Worm (Caenorhabditis elegans) whole organism, L1 larva: ENCODE data around the gene rhgf-1.

ENCODE experiments used
- C16A3.4 ChIP-seq: fragments of 150-350 bp; optimal IDR thresholded peaks from 2 replicates; lab custom pipeline; 2014; ENCODE audit warnings: missing biosample characterization, missing genetic modification characterization
- C34B4.2 ChIP-seq: sonication (generic microtip); optimal IDR thresholded peaks from 2 replicates; lab custom pipeline; 2017; ENCODE audit warnings: mild to moderate bottlenecking, missing genetic modification characterization, missing compliant biosample characterization
- Y116A8C.19 ChIP-seq: sonication (generic microtip); optimal IDR thresholded peaks from 2 replicates; lab custom pipeline; 2016; ENCODE audit warnings: missing compliant biosample characterization, missing genetic modification characterization, borderline replicate concordance
- alr-1 ChIP-seq: fragments of 200-800 bp; sonication (Bioruptor generic); optimal IDR thresholded peaks from 2 replicates; lab custom pipeline; 2018; ENCODE audit warnings: borderline replicate concordance, mild to moderate bottlenecking, missing genetic modification characterization, missing compliant biosample characterization
- blmp-1 ChIP-seq: fragments of 150-350 bp; optimal IDR thresholded peaks from 2 replicates; lab custom pipeline; 2014; ENCODE audit warnings: missing biosample characterization, missing genetic modification characterization
- dpl-1 ChIP-seq, 3 experiments: fragments of 150-350 bp in 2 of 3; sonication (generic microtip) in 1 of 3; optimal IDR thresholded peaks; 2 replicates each; lab custom pipeline; 2014 to 2017; ENCODE audit warnings: missing biosample characterization in 3 of 3, missing genetic modification characterization in 3 of 3, missing genetic modification reagents in 3 of 3
- dsc-1 ChIP-seq: sonication (generic microtip); optimal IDR thresholded peaks from 2 replicates; lab custom pipeline; 2016; ENCODE audit warnings: mild to moderate bottlenecking, missing genetic modification characterization, missing compliant biosample characterization
- efl-1 ChIP-seq, 4 experiments: fragments of 150-350 bp; optimal IDR thresholded peaks in 3 of 4; peaks in 1 of 4; 1 replicate in 1 of 4; 2 replicates in 3 of 4; lab custom pipeline; 2014; ENCODE audit warnings: missing biosample characterization in 2 of 4, missing genetic modification characterization in 2 of 4, missing genetic modification reagents in 2 of 4
- egl-27 ChIP-seq, 2 experiments: fragments of 150-350 bp in 1 of 2; sonication (generic microtip); optimal IDR thresholded peaks; 3 replicates each; lab custom pipeline; 2017 to 2018; ENCODE audit warnings: missing biosample characterization in 2 of 2, missing genetic modification characterization in 2 of 2, missing genetic modification reagents in 2 of 2
- elt-3 ChIP-seq, 6 experiments: fragments of 150-350 bp in 1 of 6; sonication (generic microtip); optimal IDR thresholded peaks; 2 replicates each; lab custom pipeline; 2017 to 2018; ENCODE audit warnings: missing biosample characterization in 6 of 6, missing genetic modification characterization in 6 of 6, inconsistent platforms in 1 of 6
- ets-5 ChIP-seq: fragments of 200-800 bp; sonication (Bioruptor generic); IDR thresholded peaks from 2 replicates; pipeline ENCODE4 v1.3.6; 2022; ENCODE audit warnings: missing genetic modification characterization, missing compliant biosample characterization
- fkh-10 ChIP-seq: sonication (generic microtip); optimal IDR thresholded peaks from 2 replicates; lab custom pipeline; 2017; ENCODE audit warnings: missing biosample characterization, missing genetic modification reagents, missing genetic modification characterization
- fkh-8 ChIP-seq: sonication (generic microtip); optimal IDR thresholded peaks from 2 replicates; lab custom pipeline; 2016; ENCODE audit warnings: mild to moderate bottlenecking, missing genetic modification characterization, missing compliant biosample characterization
- hpl-2 ChIP-seq: fragments of 150-350 bp; optimal IDR thresholded peaks from 2 replicates; lab custom pipeline; 2014; ENCODE audit warnings: missing biosample characterization, missing genetic modification reagents, missing genetic modification characterization
- jun-1 ChIP-seq: fragments of 150-350 bp; optimal IDR thresholded peaks from 2 replicates; lab custom pipeline; 2014; ENCODE audit warnings: missing biosample characterization, missing genetic modification reagents, missing genetic modification characterization
- lin-14 ChIP-seq: fragments of 200-800 bp; sonication (Bioruptor generic); optimal IDR thresholded peaks from 2 replicates; lab custom pipeline; 2018; ENCODE audit warnings: mild to moderate bottlenecking, missing genetic modification characterization, moderate library complexity, missing compliant biosample characterization
- lin-15B ChIP-seq: fragments of 150-350 bp; sonication (generic microtip); optimal IDR thresholded peaks from 3 replicates; lab custom pipeline; 2014; ENCODE audit warnings: missing biosample characterization, missing genetic modification characterization
- lin-35 ChIP-seq, 2 experiments: fragments of 150-350 bp; optimal IDR thresholded peaks; 2 replicates each; lab custom pipeline; 2014; ENCODE audit warnings: missing biosample characterization in 2 of 2, missing genetic modification characterization in 2 of 2, missing genetic modification reagents in 2 of 2
- lsy-2 ChIP-seq, 2 experiments: fragments of 150-350 bp; optimal IDR thresholded peaks; 2 replicates each; lab custom pipeline; 2014; ENCODE audit warnings: missing biosample characterization in 2 of 2, missing genetic modification characterization in 2 of 2
- mdl-1 ChIP-seq, 2 experiments: fragments of 150-350 bp; optimal IDR thresholded peaks; 2 replicates each; lab custom pipeline; 2014 to 2017; ENCODE audit warnings: missing biosample characterization in 2 of 2, missing genetic modification characterization in 2 of 2, inconsistent platforms in 1 of 2
- mep-1 ChIP-seq: fragments of 150-350 bp; optimal IDR thresholded peaks from 2 replicates; lab custom pipeline; 2014; ENCODE audit warnings: missing biosample characterization, missing genetic modification characterization
- nhr-11 ChIP-seq: fragments of 150-350 bp; optimal IDR thresholded peaks from 2 replicates; lab custom pipeline; 2014; ENCODE audit warnings: missing biosample characterization, missing genetic modification characterization
- nhr-12 ChIP-seq: sonication (generic microtip); optimal IDR thresholded peaks from 2 replicates; lab custom pipeline; 2017; ENCODE audit warnings: missing biosample characterization, missing genetic modification characterization
- nhr-19 ChIP-seq: fragments of 200-800 bp; sonication (Bioruptor generic); conservative IDR thresholded peaks from 2 replicates; pipeline ENCODE4 v1.3.6; 2022; ENCODE audit warnings: missing genetic modification characterization, missing compliant biosample characterization
- nhr-71 ChIP-seq: sonication (generic microtip); optimal IDR thresholded peaks from 2 replicates; lab custom pipeline; 2016; ENCODE audit warnings: mild to moderate bottlenecking, missing genetic modification characterization, moderate library complexity, missing compliant biosample characterization
- nhr-76 ChIP-seq: sonication (generic microtip); optimal IDR thresholded peaks from 2 replicates; lab custom pipeline; 2017; ENCODE audit warnings: missing biosample characterization, missing genetic modification characterization
- nhr-84 ChIP-seq: sonication (generic microtip); optimal IDR thresholded peaks from 2 replicates; lab custom pipeline; 2017; ENCODE audit warnings: missing biosample characterization, missing genetic modification characterization
- nhr-85 ChIP-seq: sonication (generic microtip); peaks from one replicate; lab custom pipeline; 2016; ENCODE audit warnings: missing genetic modification characterization, inconsistent platforms, missing compliant biosample characterization
- nhr-90 ChIP-seq: sonication (generic microtip); optimal IDR thresholded peaks from 2 replicates; lab custom pipeline; 2016; ENCODE audit warnings: mild to moderate bottlenecking, missing genetic modification characterization, missing compliant biosample characterization; ENCODE audit not compliant: poor library complexity
- pax-3 ChIP-seq: fragments of 200-800 bp; sonication (Bioruptor generic); optimal IDR thresholded peaks from 2 replicates; lab custom pipeline; 2018; ENCODE audit warnings: mild to moderate bottlenecking, missing genetic modification characterization, moderate library complexity, missing compliant biosample characterization
- skn-1 ChIP-seq: fragments of 150-350 bp; optimal IDR thresholded peaks from 2 replicates; lab custom pipeline; 2014; ENCODE audit warnings: missing biosample characterization, missing genetic modification characterization
- snpc-4 ChIP-seq: fragments of 150-350 bp; optimal IDR thresholded peaks from 2 replicates; lab custom pipeline; 2014; ENCODE audit warnings: missing biosample characterization, missing genetic modification characterization
- snu-23 ChIP-seq: sonication (generic microtip); optimal IDR thresholded peaks from 2 replicates; lab custom pipeline; 2016; ENCODE audit warnings: missing genetic modification characterization, missing compliant biosample characterization
- sox-4 ChIP-seq: sonication (generic microtip); optimal IDR thresholded peaks from 2 replicates; lab custom pipeline; 2016; ENCODE audit warnings: missing genetic modification characterization, missing compliant biosample characterization
- tbx-2 ChIP-seq: sonication (generic microtip); optimal IDR thresholded peaks from 2 replicates; lab custom pipeline; 2016; ENCODE audit warnings: missing genetic modification characterization, missing compliant biosample characterization
- unc-30 ChIP-seq: sonication (generic microtip); optimal IDR thresholded peaks from 2 replicates; lab custom pipeline; 2017; ENCODE audit warnings: missing biosample characterization, missing genetic modification characterization
- unc-86 ChIP-seq: sonication (generic microtip); optimal IDR thresholded peaks from 2 replicates; lab custom pipeline; 2016; ENCODE audit warnings: missing genetic modification characterization, missing compliant biosample characterization
- unc-98 ChIP-seq: fragments of 200-800 bp; sonication (Bioruptor generic); IDR thresholded peaks from 2 replicates; pipeline ENCODE4 v1.3.6; 2022; ENCODE audit warnings: missing genetic modification characterization, missing compliant biosample characterization
- vab-15 ChIP-seq: sonication (generic microtip); optimal IDR thresholded peaks from 2 replicates; lab custom pipeline; 2017; ENCODE audit warnings: missing genotype, mild to moderate bottlenecking, missing genetic modification characterization, missing compliant biosample characterization
- xbp-1 ChIP-seq: sonication (generic microtip); optimal IDR thresholded peaks from 2 replicates; lab custom pipeline; 2016; ENCODE audit warnings: missing genetic modification characterization, missing compliant biosample characterization
- zag-1 ChIP-seq: fragments of 150-350 bp; optimal IDR thresholded peaks from 2 replicates; lab custom pipeline; 2014; ENCODE audit warnings: missing biosample characterization, missing genetic modification characterization

rhgf-1 gene

DNA sequence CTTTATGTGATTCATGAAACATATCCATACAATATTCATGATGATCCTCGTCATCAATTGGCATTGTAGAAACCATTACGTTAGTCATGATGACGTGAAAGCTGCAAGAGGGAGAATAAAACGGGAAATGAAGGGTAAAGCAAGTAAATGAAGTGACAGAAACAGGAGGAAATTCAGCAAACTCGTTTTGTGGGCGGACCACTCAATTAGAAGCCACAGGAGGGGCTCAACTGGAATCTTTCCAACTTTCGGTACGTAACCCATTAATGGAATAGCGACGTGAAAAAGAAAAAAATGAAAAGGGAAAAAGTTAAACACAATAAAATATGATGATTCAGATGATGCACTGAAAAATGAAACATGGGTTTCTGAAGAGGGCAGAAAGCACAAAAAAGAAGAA, 5.3 kb upstream of the rhgf-1 start, which contains the start of gene T01C1.4:
T01C1.4 (minus strand) TSS at position 101 of the 400 bp plus-strand sequence.
- no peak for TF ChIP-seq unc-86 (tag; lab: Kevin White, UChicago)
- no peak for TF ChIP-seq vab-15
- no peak for TF ChIP-seq snu-23 (GFP tag; lab: Kevin White, UChicago)
- no peak for TF ChIP-seq dpl-1 (GFP tag; optimal IDR thresholded peaks at IDR 0.05; lab: Kevin White, UChicago)
- no peak for TF ChIP-seq nhr-90
- TF ChIP-seq lin-35 (GFP tag; optimal IDR thresholded peaks at IDR 0.05; lab: Kevin White, UChicago) = no peak
- no peak for TF ChIP-seq pax-3 (tag; lab: Kevin White, UChicago)
- no peak for TF ChIP-seq efl-1 (optimal IDR thresholded peaks at IDR 0.05; lab: Kevin White, UChicago)
- TF ChIP-seq efl-1 (GFP tag; optimal IDR thresholded peaks at IDR 0.05 in 1 of 2; lab: Kevin White, UChicago) = peak in 1 of 2 experiments; percentile 42
- no peak for TF ChIP-seq egl-27 (tag; optimal IDR thresholded peaks at IDR 0.05; lab: Kevin White, UChicago)
- TF ChIP-seq lin-14 = peak; percentile 41
- no peak for TF ChIP-seq unc-98
- TF ChIP-seq zag-1 (tag; lab: Kevin White, UChicago) = no peak
- no peak for TF ChIP-seq hpl-2 (GFP tag; lab: Kevin White, UChicago)
- no peak for TF ChIP-seq alr-1 (tag; lab: Kevin White, UChicago)
- no peak for TF ChIP-seq jun-1 (tag; lab: Kevin White, UChicago)

DNA sequence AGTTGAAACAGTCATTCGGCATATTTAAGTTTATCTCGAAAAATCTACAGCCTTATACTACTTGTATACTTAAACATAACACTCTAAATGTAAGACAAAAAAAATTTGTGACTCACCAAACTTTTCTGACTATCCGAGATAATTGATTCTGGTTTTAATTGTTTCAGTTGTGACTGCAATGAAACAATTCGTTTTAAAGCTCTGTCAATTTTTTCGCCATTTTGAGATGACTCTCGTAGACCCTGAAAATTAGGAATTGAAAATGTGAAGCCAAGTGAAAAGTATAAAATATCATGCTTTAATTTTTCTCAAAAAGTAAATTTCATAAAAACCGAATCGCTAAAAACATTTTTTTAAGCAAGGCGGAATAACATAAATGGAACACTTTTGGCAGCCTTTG, 7.3 kb downstream of the rhgf-1 start:
- TF ChIP-seq sox-4 (no peak), nhr-76 (tag; lab: Kevin White, UChicago) (no peak), Y116A8C.19 (tag; lab: Kevin White, UChicago) (no peak), nhr-11 (tag; lab: Kevin White, UChicago) (no peak), fkh-8 (no peak), nhr-84 (tag; lab: Kevin White, UChicago) (no peak), ets-5 (GFP tag; lab: Robert Waterston, UW) (no peak), skn-1 (tag; lab: Kevin White, UChicago) (no peak), unc-30 (tag; lab: Kevin White, UChicago) (no peak), nhr-85 (tag; lab: Kevin White, UChicago) (no peak), nhr-71 (no peak), lin-15B (tag; lab: Kevin White, UChicago) (no peak), snpc-4 (tag; lab: Kevin White, UChicago) (no peak)

DNA sequence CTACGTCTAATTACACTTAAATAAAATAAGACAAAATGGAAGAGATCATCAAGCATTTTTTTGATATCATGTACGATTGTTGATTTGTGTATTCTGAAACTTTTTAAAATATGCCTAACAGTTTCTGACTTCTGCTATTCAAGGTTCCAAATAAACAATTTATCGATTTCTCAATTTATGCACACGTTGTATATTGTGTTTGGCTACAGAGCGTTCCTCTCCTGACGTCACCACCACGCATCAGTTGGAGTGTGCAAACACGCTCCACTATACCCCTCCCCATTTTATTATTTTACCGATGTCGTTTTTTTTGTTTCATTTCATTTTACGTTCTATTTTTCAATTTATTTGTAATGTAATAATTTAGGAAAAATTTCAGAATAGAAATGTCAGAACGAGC, 16.7 kb downstream of the rhgf-1 start, which contains the start of gene plpp-1.3:
plpp-1.3 (plus strand) TSS at position 380 of the 400 bp plus-strand sequence.
- TF ChIP-seq dsc-1 (tag; lab: Kevin White, UChicago) = no peak
- TF ChIP-seq fkh-10 = no peak
- TF ChIP-seq C34B4.2 (tag; lab: Kevin White, UChicago) = no peak
- peak in 1 of 2 experiments; percentile 30 for TF ChIP-seq mdl-1 (tag; optimal IDR thresholded peaks at IDR 0.05; lab: Kevin White, UChicago)
- peak in 1 of 2 experiments; percentile 21 for TF ChIP-seq lsy-2 (tag; optimal IDR thresholded peaks at IDR 0.05; lab: Kevin White, UChicago)
- TF ChIP-seq C16A3.4 (tag; lab: Kevin White, UChicago) = peak; percentile 13
- TF ChIP-seq nhr-12 = no peak
- peak; percentile 45 for TF ChIP-seq lin-14
- TF ChIP-seq lin-35 (GFP tag; optimal IDR thresholded peaks at IDR 0.05; lab: Kevin White, UChicago) = peak in 1 of 2 experiments; percentile 52
- TF ChIP-seq blmp-1 (tag; lab: Kevin White, UChicago) = peak; percentile 36
- no peak for TF ChIP-seq tbx-2
- TF ChIP-seq nhr-85 (tag; lab: Kevin White, UChicago) = no peak
- peak in 1 of 6 experiments; percentile 1 for TF ChIP-seq elt-3 (tag; optimal IDR thresholded peaks at IDR 0.05; lab: Kevin White, UChicago)
- TF ChIP-seq nhr-71 = peak; percentile 24
- no peak for TF ChIP-seq nhr-90
- TF ChIP-seq nhr-19 = no peak
- TF ChIP-seq xbp-1 (tag; lab: Kevin White, UChicago) = peak; percentile 34
- peak; percentile 21 for TF ChIP-seq mep-1 (tag; lab: Kevin White, UChicago)
